Fruit fly (Drosophila melanogaster): ENCODE measurements around the gene CIA30.

CIA30 gene

DNA sequence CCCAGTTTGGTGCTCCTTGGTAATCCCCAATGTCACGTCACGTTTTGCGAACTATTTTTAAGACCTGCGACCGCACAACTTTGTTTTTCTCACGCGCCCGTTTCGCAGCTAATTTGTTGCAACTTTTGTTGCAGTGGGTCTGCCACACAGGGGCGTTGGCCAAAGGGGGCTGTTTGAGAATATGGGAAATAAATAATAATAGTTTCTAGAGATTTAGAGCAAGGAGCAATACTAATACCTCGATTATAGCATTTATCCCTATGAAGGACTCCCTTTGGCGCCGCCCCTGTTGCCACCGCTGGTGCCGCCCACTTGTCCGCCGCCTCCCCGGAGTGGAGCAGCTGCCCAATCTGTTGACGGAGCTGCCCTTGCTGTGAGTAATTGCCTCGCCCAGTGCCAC lies 18.5 kb downstream of the CIA30 start:
- TF ChIP-seq dsx (GFP tag; optimal IDR thresholded peaks at IDR 0.05; ENCODE audit: poor library complexity, severe bottlenecking) (peak; percentile 57), Sox15 (GFP tag; optimal IDR thresholded peaks at IDR 0.05) (no peak), Eip93F (GFP tag; optimal IDR thresholded peaks at IDR 0.05) (no peak), CG8632 (GFP tag; optimal IDR thresholded peaks at IDR 0.05) (no peak), CG15336 (GFP tag; IDR thresholded peaks at IDR 0.05) (peak; percentile 76), svp (GFP tag) (no peak), Eip78C (GFP tag) (peak; percentile 67), Gug (GFP tag; IDR thresholded peaks at IDR 0.05) (peak; percentile 80), CG6854 (GFP tag; optimal IDR thresholded peaks at IDR 0.05) (no peak), CG11762 (GFP tag; optimal IDR thresholded peaks at IDR 0.05; ENCODE audit: insufficient read depth) (no peak), Lpt (GFP tag; optimal IDR thresholded peaks at IDR 0.05) (no peak), CG8119 (GFP tag; IDR thresholded peaks at IDR 0.05) (peak; percentile 78), Hr4 (GFP tag; optimal IDR thresholded peaks at IDR 0.05) (no peak), Sox14 (GFP tag; optimal IDR thresholded peaks at IDR 0.05) (peak; percentile 9), CG11902 (GFP tag; optimal IDR thresholded peaks at IDR 0.05) (no peak), cyc (GFP tag; optimal IDR thresholded peaks at IDR 0.05) (peak; percentile 5), Ets21C (GFP tag; optimal IDR thresholded peaks at IDR 0.05) (no peak), salr (GFP tag; optimal IDR thresholded peaks at IDR 0.05) (peak in 1 of 2 experiments; percentile 15), CG11294 (GFP tag; IDR thresholded peaks at IDR 0.05) (peak; percentile 53), fkh (GFP tag; optimal IDR thresholded peaks at IDR 0.05) (no peak), OdsH (GFP tag; optimal IDR thresholded peaks at IDR 0.05) (no peak), eg (GFP tag; IDR thresholded peaks at IDR 0.05) (peak; percentile 90), Eip75B (GFP tag; optimal IDR thresholded peaks at IDR 0.05) (no peak), CG6163 (GFP tag; IDR thresholded peaks at IDR 0.05) (peak; percentile 69; the same call in 2 of the 3 replicates), CG4318 (GFP tag; optimal IDR thresholded peaks at IDR 0.05) (no peak), Hr39 (GFP tag; optimal IDR thresholded peaks at IDR 0.05) (no peak), ss (GFP tag; optimal IDR thresholded peaks at IDR 0.05) (no peak), CG6276 (GFP tag; optimal IDR thresholded peaks at IDR 0.05) (no peak), net (GFP tag; optimal IDR thresholded peaks at IDR 0.05) (no peak), CG32006 (GFP tag; optimal IDR thresholded peaks at IDR 0.05) (peak; percentile 78), topi (GFP tag; optimal IDR thresholded peaks at IDR 0.05) (no peak), CG10631 (GFP tag; optimal IDR thresholded peaks at IDR 0.05) (no peak)

DNA sequence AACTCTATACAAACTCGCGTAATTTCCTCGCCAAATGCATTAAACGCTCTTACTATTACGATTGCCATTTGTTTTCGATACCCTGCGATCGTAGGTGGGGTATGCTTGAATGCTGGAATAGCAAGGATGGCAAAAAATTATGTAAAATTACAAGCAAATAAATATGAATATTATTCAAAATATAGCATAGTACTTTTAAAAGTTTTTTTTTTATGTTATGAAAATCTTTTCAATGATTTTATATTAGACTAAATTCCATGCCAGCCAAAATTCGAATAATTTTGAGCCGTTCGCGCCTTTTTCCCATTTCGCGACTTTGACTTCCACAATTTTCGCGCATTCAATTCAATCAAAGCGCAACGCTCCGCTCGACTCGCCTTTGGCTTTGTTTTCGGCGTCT lies 19.4 kb downstream of the CIA30 start:
- no peak for TF ChIP-seq Ets21C (GFP tag; optimal IDR thresholded peaks at IDR 0.05)
- peak; percentile 4 for TF ChIP-seq pdm3 (GFP tag; optimal IDR thresholded peaks at IDR 0.05)
- TF ChIP-seq CG10669 (GFP tag; optimal IDR thresholded peaks at IDR 0.05), result no peak
- TF ChIP-seq Eip78C (GFP tag), result peak; percentile 24
- TF ChIP-seq Hr39 (GFP tag; optimal IDR thresholded peaks at IDR 0.05), result no peak
- TF ChIP-seq CG8319 (GFP tag; optimal IDR thresholded peaks at IDR 0.05), result no peak
- no peak for TF ChIP-seq CG34406 (GFP tag; optimal IDR thresholded peaks at IDR 0.05)
- no peak for TF ChIP-seq achi (GFP tag; optimal IDR thresholded peaks at IDR 0.05)
- no peak for TF ChIP-seq Sox14 (GFP tag; optimal IDR thresholded peaks at IDR 0.05)
- TF ChIP-seq Blimp-1 (GFP tag; optimal IDR thresholded peaks at IDR 0.05), result no peak
- no peak for TF ChIP-seq CG6808 (GFP tag; optimal IDR thresholded peaks at IDR 0.05)
- TF ChIP-seq CG9139 (GFP tag; optimal IDR thresholded peaks at IDR 0.05), result no peak
- no peak for TF ChIP-seq CG6276 (GFP tag; optimal IDR thresholded peaks at IDR 0.05)
- no peak for TF ChIP-seq dac (GFP tag; optimal IDR thresholded peaks at IDR 0.05)
- peak; percentile 41; the same call in 1 of the 3 replicates for TF ChIP-seq eg (GFP tag; IDR thresholded peaks at IDR 0.05)
- TF ChIP-seq CG7368 (GFP tag; optimal IDR thresholded peaks at IDR 0.05), result no peak
- no peak for TF ChIP-seq ss (GFP tag; optimal IDR thresholded peaks at IDR 0.05)
- no peak for TF ChIP-seq CG10631 (GFP tag; optimal IDR thresholded peaks at IDR 0.05)
- TF ChIP-seq CG4318 (GFP tag; optimal IDR thresholded peaks at IDR 0.05), result no peak
- no peak for TF ChIP-seq spab (GFP tag; optimal IDR thresholded peaks at IDR 0.05)
- TF ChIP-seq CG1621 (tag; optimal IDR thresholded peaks at IDR 0.05), result no peak
- peak; percentile 58 for TF ChIP-seq CG8119 (GFP tag; IDR thresholded peaks at IDR 0.05)
- TF ChIP-seq dsx (GFP tag; optimal IDR thresholded peaks at IDR 0.05; ENCODE audit: poor library complexity, severe bottlenecking), result no peak
- TF ChIP-seq CG32006 (GFP tag; optimal IDR thresholded peaks at IDR 0.05), result peak; percentile 61
- TF ChIP-seq Sox102F (GFP tag; optimal IDR thresholded peaks at IDR 0.05), result no peak
- TF ChIP-seq Sox15 (GFP tag; optimal IDR thresholded peaks at IDR 0.05), result no peak
- peak; percentile 12 for TF ChIP-seq Lpt (GFP tag; optimal IDR thresholded peaks at IDR 0.05)
- peak; percentile 12 for TF ChIP-seq Hr4 (GFP tag; optimal IDR thresholded peaks at IDR 0.05)

All from whole organism, prepupa.